Worm (Caenorhabditis elegans): ENCODE results near the gene dhs-28.

- TF ChIP-seq W03F9.2 (tag; optimal IDR thresholded peaks at IDR 0.05) (no peak), dao-5 (tag; optimal IDR thresholded peaks at IDR 0.05) (no peak)
Measured at ce11 chrX:6813025-6813424, 5.2 kb upstream of the dhs-28 start.

Measured in whole organism, L4/young adult.